Worm (Caenorhabditis elegans) whole organism, L4 larva: ENCODE data around the gene eak-7.

Experiments
- D1046.2 ChIP-seq: fragments of 200-800 bp; sonication (Bioruptor generic); IDR thresholded peaks from 2 replicates; pipeline ENCODE4 v1.3.6; 2022; ENCODE audit warnings: missing genetic modification characterization, missing compliant biosample characterization
- F10B5.3 ChIP-seq: sonication (generic microtip); optimal IDR thresholded peaks from 2 replicates; lab custom pipeline; 2016; ENCODE audit warnings: mild to moderate bottlenecking, missing genetic modification characterization, missing compliant biosample characterization
- F49E8.2 ChIP-seq: sonication (generic microtip); optimal IDR thresholded peaks from 2 replicates; lab custom pipeline; 2016; ENCODE audit warnings: missing compliant biosample characterization, mild to moderate bottlenecking, missing genetic modification characterization, borderline replicate concordance
- Y105C5A.15 ChIP-seq: fragments of 200-800 bp; sonication (Bioruptor generic); IDR thresholded peaks from 2 replicates; pipeline ENCODE4 v1.3.6; 2022; ENCODE audit warnings: missing genetic modification characterization, missing compliant biosample characterization
- Y75B8A.6 ChIP-seq: fragments of 200-800 bp; sonication (Bioruptor generic); IDR thresholded peaks from 2 replicates; pipeline ENCODE4 v1.3.6; 2022; ENCODE audit warnings: missing genetic modification reagents, missing genetic modification characterization, missing compliant biosample characterization
- ZK337.2 ChIP-seq: fragments of 200-800 bp; sonication (Bioruptor generic); IDR thresholded peaks from 2 replicates; pipeline ENCODE4 v1.3.6; 2022; ENCODE audit warnings: missing genetic modification reagents, missing genetic modification characterization, missing compliant biosample characterization
- aha-1 ChIP-seq: fragments of 150-350 bp; peaks from one replicate; lab custom pipeline; 2014; ENCODE audit warnings: missing biosample characterization, missing genetic modification characterization
- arid-1 ChIP-seq: fragments of 200-800 bp; sonication (Bioruptor generic); conservative IDR thresholded peaks from 2 replicates; pipeline ENCODE4 v1.3.6; 2022; ENCODE audit warnings: missing genetic modification reagents, missing genetic modification characterization, missing compliant biosample characterization
- ceh-20 ChIP-seq: fragments of 200-800 bp; sonication (Bioruptor generic); IDR thresholded peaks from 2 replicates; pipeline ENCODE4 v1.3.6; 2022; ENCODE audit warnings: missing genetic modification reagents, missing genetic modification characterization, missing compliant biosample characterization
- ceh-44 ChIP-seq: fragments of 200-800 bp; sonication (Bioruptor generic); IDR thresholded peaks from 2 replicates; pipeline ENCODE4 v1.3.6; 2022; ENCODE audit warnings: missing genetic modification reagents, missing genetic modification characterization, missing compliant biosample characterization
- ceh-62 ChIP-seq: sonication (generic microtip); optimal IDR thresholded peaks from 2 replicates; lab custom pipeline; 2017; ENCODE audit warnings: missing biosample characterization, missing genetic modification characterization
- ceh-82 ChIP-seq: sonication (generic microtip); optimal IDR thresholded peaks from 2 replicates; lab custom pipeline; 2017; ENCODE audit warnings: missing biosample characterization, missing genetic modification characterization
- ces-1 ChIP-seq: fragments of 150-350 bp; sonication (generic microtip); optimal IDR thresholded peaks from 4 replicates; lab custom pipeline; 2014; ENCODE audit warnings: missing biosample characterization, missing genetic modification reagents, missing genetic modification characterization
- cey-2 ChIP-seq: sonication (generic microtip); optimal IDR thresholded peaks from 3 replicates; lab custom pipeline; 2017; ENCODE audit warnings: missing genetic modification characterization, mild to moderate bottlenecking, missing compliant biosample characterization, antibody characterized with exemption, borderline replicate concordance; ENCODE audit not compliant: insufficient read depth
- daf-12 ChIP-seq: fragments of 150-350 bp; optimal IDR thresholded peaks from 2 replicates; lab custom pipeline; 2014; ENCODE audit warnings: missing biosample characterization, missing genetic modification reagents, missing genetic modification characterization
- daf-8 ChIP-seq: fragments of 200-800 bp; sonication (Bioruptor generic); IDR thresholded peaks from 2 replicates; pipeline ENCODE4 v1.3.6; 2022; ENCODE audit warnings: missing genetic modification characterization, missing compliant biosample characterization
- dmd-8 ChIP-seq: fragments of 200-800 bp; sonication (Bioruptor generic); IDR thresholded peaks from 2 replicates; pipeline ENCODE4 v1.3.6; 2022; ENCODE audit warnings: missing genetic modification characterization, missing compliant biosample characterization
- dmd-9 ChIP-seq: fragments of 200-800 bp; sonication (Bioruptor generic); IDR thresholded peaks from 2 replicates; pipeline ENCODE4 v1.3.6; 2022; ENCODE audit warnings: missing genetic modification reagents, missing genetic modification characterization, missing compliant biosample characterization
- dpl-1 ChIP-seq: fragments of 150-350 bp; optimal IDR thresholded peaks from 2 replicates; lab custom pipeline; 2014; ENCODE audit warnings: missing biosample characterization, missing genetic modification reagents, missing genetic modification characterization
- fkh-10 ChIP-seq: fragments of 150-350 bp; optimal IDR thresholded peaks from 2 replicates; lab custom pipeline; 2014; ENCODE audit warnings: missing biosample characterization, missing genetic modification reagents, missing genetic modification characterization
- hlh-11 ChIP-seq: fragments of 200-800 bp; sonication (Bioruptor generic); optimal IDR thresholded peaks from 2 replicates; lab custom pipeline; 2018; ENCODE audit warnings: mild to moderate bottlenecking, missing genetic modification characterization, missing compliant biosample characterization
- hmg-1.1 ChIP-seq: fragments of 200-800 bp; sonication (Bioruptor generic); IDR thresholded peaks from 2 replicates; pipeline ENCODE4 v1.3.6; 2022; ENCODE audit warnings: missing genetic modification reagents, missing genetic modification characterization, missing compliant biosample characterization
- lim-7 ChIP-seq: fragments of 200-800 bp; sonication (Bioruptor generic); IDR thresholded peaks from 2 replicates; pipeline ENCODE4 v1.3.6; 2022; ENCODE audit warnings: missing genetic modification characterization, missing compliant biosample characterization
- lin-1 ChIP-seq: fragments of 200-800 bp; sonication (Bioruptor generic); IDR thresholded peaks from 2 replicates; pipeline ENCODE4 v1.3.6; 2022; ENCODE audit warnings: missing genetic modification reagents, missing genetic modification characterization, missing compliant biosample characterization
- lsy-2 ChIP-seq, 2 experiments: fragments of 150-350 bp in 1 of 2; sonication (generic microtip) in 1 of 2; optimal IDR thresholded peaks; 2 replicates each; lab custom pipeline; 2014 to 2017; ENCODE audit warnings: missing biosample characterization in 2 of 2, missing genetic modification characterization in 2 of 2
- mep-1 ChIP-seq: fragments of 150-350 bp; sonication (generic microtip); optimal IDR thresholded peaks from 3 replicates; lab custom pipeline; 2014; ENCODE audit warnings: missing biosample characterization, missing genetic modification characterization
- nhr-102 ChIP-seq: sonication (generic microtip); optimal IDR thresholded peaks from 2 replicates; lab custom pipeline; 2016; ENCODE audit warnings: mild to moderate bottlenecking, missing genetic modification characterization, moderate library complexity, missing compliant biosample characterization
- nhr-11 ChIP-seq: fragments of 150-350 bp; optimal IDR thresholded peaks from 2 replicates; lab custom pipeline; 2014; ENCODE audit warnings: missing biosample characterization, missing genetic modification characterization
- nhr-25 ChIP-seq: sonication (generic microtip); optimal IDR thresholded peaks from 2 replicates; lab custom pipeline; 2017; ENCODE audit warnings: missing genetic modification characterization, mild to moderate bottlenecking, missing compliant biosample characterization, antibody characterized with exemption, moderate library complexity, borderline replicate concordance; ENCODE audit not compliant: insufficient read depth
- nhr-41 ChIP-seq: fragments of 200-800 bp; sonication (Bioruptor generic); IDR thresholded peaks from 2 replicates; pipeline ENCODE4 v1.3.6; 2022; ENCODE audit warnings: missing genetic modification reagents, missing genetic modification characterization, missing compliant biosample characterization
- nhr-48 ChIP-seq: sonication (generic microtip); optimal IDR thresholded peaks from 2 replicates; lab custom pipeline; 2016; ENCODE audit warnings: mild to moderate bottlenecking, missing genetic modification characterization, missing compliant biosample characterization
- nhr-77 ChIP-seq: fragments of 150-350 bp; optimal IDR thresholded peaks from 2 replicates; lab custom pipeline; 2014; ENCODE audit warnings: missing biosample characterization, missing genetic modification characterization
- php-3 ChIP-seq: fragments of 200-800 bp; sonication (Bioruptor generic); IDR thresholded peaks from 2 replicates; pipeline ENCODE4 v1.3.6; 2022; ENCODE audit warnings: missing genetic modification reagents, missing genetic modification characterization, missing compliant biosample characterization
- rbr-2 ChIP-seq: sonication (generic microtip); optimal IDR thresholded peaks from 2 replicates; lab custom pipeline; 2016; ENCODE audit warnings: missing genotype, missing genetic modification characterization, missing compliant biosample characterization
- saeg-2 ChIP-seq: fragments of 200-800 bp; sonication (Bioruptor generic); IDR thresholded peaks from 2 replicates; pipeline ENCODE4 v1.3.6; 2022; ENCODE audit warnings: missing genetic modification reagents, missing genetic modification characterization, missing compliant biosample characterization
- sdz-12 ChIP-seq: fragments of 200-800 bp; sonication (Bioruptor generic); optimal IDR thresholded peaks from 2 replicates; lab custom pipeline; 2018; ENCODE audit warnings: mild to moderate bottlenecking, missing genetic modification characterization, missing compliant biosample characterization
- set-16 ChIP-seq: fragments of 200-800 bp; sonication (Bioruptor generic); IDR thresholded peaks from 2 replicates; pipeline ENCODE4 v1.3.6; 2022; ENCODE audit warnings: missing genetic modification reagents, missing genetic modification characterization, missing compliant biosample characterization
- tra-1 ChIP-seq: fragments of 200-800 bp; sonication (Bioruptor generic); IDR thresholded peaks from 2 replicates; pipeline ENCODE4 v1.3.6; 2022; ENCODE audit warnings: missing genetic modification reagents, missing genetic modification characterization, missing compliant biosample characterization
- vab-7 ChIP-seq: fragments of 200-800 bp; sonication (Bioruptor generic); IDR thresholded peaks from 2 replicates; pipeline ENCODE4 v1.3.6; 2022; ENCODE audit warnings: missing genetic modification reagents, missing genetic modification characterization, missing compliant biosample characterization
- zip-11 ChIP-seq: fragments of 200-800 bp; sonication (Bioruptor generic); IDR thresholded peaks from 2 replicates; pipeline ENCODE4 v1.3.6; 2022; ENCODE audit warnings: missing genetic modification characterization, missing compliant biosample characterization
- ztf-11 ChIP-seq: fragments of 150-350 bp; optimal IDR thresholded peaks from 2 replicates; lab custom pipeline; 2014; ENCODE audit warnings: missing biosample characterization, missing genetic modification characterization

eak-7 gene

ce11 chrIV:12584146-12584545, 18.4 kb upstream of the eak-7 start (continued):
- no peak for TF ChIP-seq ceh-62 (tag; lab: Kevin White, UChicago)
- TF ChIP-seq vab-7 (GFP tag; lab: Robert Waterston, UW) = 0 out of 2 replicates have a peak, but pooled peaks have one; percentile 26
- TF ChIP-seq ceh-20 (GFP tag; lab: Robert Waterston, UW) = no peak
- no peak for TF ChIP-seq F10B5.3 (tag; lab: Kevin White, UChicago)
- no peak for TF ChIP-seq Y75B8A.6
- TF ChIP-seq mep-1 (tag; lab: Kevin White, UChicago) = peak; percentile 71
- no peak for TF ChIP-seq Y105C5A.15 (GFP tag; lab: Robert Waterston, UW)
- TF ChIP-seq cey-2 (tag; lab: Kevin White, UChicago) = no peak
- no peak for TF ChIP-seq dmd-9 (GFP tag; lab: Robert Waterston, UW)
- peak; percentile 54; the same call in 1 of the 2 replicates for TF ChIP-seq set-16 (GFP tag; lab: Robert Waterston, UW)
- TF ChIP-seq nhr-48 = no peak
- peak; percentile 34 for TF ChIP-seq fkh-10 (GFP tag; lab: Kevin White, UChicago)
- TF ChIP-seq lim-7 (GFP tag; lab: Robert Waterston, UW) = no peak
- no peak for TF ChIP-seq saeg-2 (GFP tag; lab: Robert Waterston, UW)
- no peak for TF ChIP-seq daf-12
- TF ChIP-seq php-3 (GFP tag; lab: Robert Waterston, UW) = no peak
- TF ChIP-seq aha-1 (tag; lab: Kevin White, UChicago) = no peak
- TF ChIP-seq ZK337.2 (GFP tag; lab: Robert Waterston, UW) = no peak
- no peak for TF ChIP-seq nhr-41 (GFP tag; lab: Robert Waterston, UW)
- no peak for TF ChIP-seq nhr-25 (tag; lab: Kevin White, UChicago)
- TF ChIP-seq daf-8 (GFP tag; lab: Robert Waterston, UW) = no peak
- TF ChIP-seq nhr-11 = no peak
- TF ChIP-seq tra-1 (GFP tag; lab: Robert Waterston, UW) = no peak
- no peak for TF ChIP-seq zip-11 (GFP tag; lab: Robert Waterston, UW)
- TF ChIP-seq nhr-77 (tag; lab: Kevin White, UChicago) = no peak
- TF ChIP-seq ceh-44 (GFP tag; lab: Robert Waterston, UW) = no peak
- no peak for TF ChIP-seq lin-1 (GFP tag; lab: Robert Waterston, UW)
- TF ChIP-seq ceh-82 = no peak
- no peak for TF ChIP-seq dmd-8 (GFP tag; lab: Robert Waterston, UW)
- no peak for TF ChIP-seq nhr-102 (tag; lab: Kevin White, UChicago)
- no peak for TF ChIP-seq ztf-11 (tag; lab: Kevin White, UChicago)
- TF ChIP-seq ces-1 (GFP tag; lab: Kevin White, UChicago) = no peak
- TF ChIP-seq dpl-1 (GFP tag; lab: Kevin White, UChicago) = no peak
- no peak for TF ChIP-seq F49E8.2
- no peak for TF ChIP-seq arid-1 (GFP tag; lab: Robert Waterston, UW)
- TF ChIP-seq lsy-2 (tag; optimal IDR thresholded peaks at IDR 0.05; lab: Kevin White, UChicago) = peak in 1 of 2 experiments; percentile 44

ce11 chrIV:12583181-12583580, 17.4 kb upstream of the eak-7 start:
- TF ChIP-seq rbr-2 (tag; lab: Kevin White, UChicago) (peak; percentile 54), fkh-10 (GFP tag; lab: Kevin White, UChicago) (peak; percentile 46), hmg-1.1 (GFP tag; lab: Robert Waterston, UW) (0 out of 2 replicates have a peak, but pooled peaks have one; percentile 14), sdz-12 (GFP tag; lab: Kevin White, UChicago) (no peak), hlh-11 (tag; lab: Kevin White, UChicago) (no peak), D1046.2 (GFP tag; lab: Robert Waterston, UW) (no peak), lsy-2 (tag; optimal IDR thresholded peaks at IDR 0.05; lab: Kevin White, UChicago) (peak in 1 of 2 experiments; percentile 42), aha-1 (tag; lab: Kevin White, UChicago) (peak; percentile 88)
